Worm (Caenorhabditis elegans) whole organism, L2 larva: Measurements from ENCODE around the gene F14H3.6.

Source experiments
- ama-1 ChIP-seq: fragments of 150-350 bp; optimal IDR thresholded peaks from 2 replicates; lab custom pipeline; 2018; ENCODE audit warnings: inconsistent platforms
- ceh-82 ChIP-seq: fragments of 150-350 bp; optimal IDR thresholded peaks from 2 replicates; lab custom pipeline; 2014; ENCODE audit warnings: missing biosample characterization, missing genetic modification characterization
- dmd-4 ChIP-seq: sonication (generic microtip); optimal IDR thresholded peaks from 2 replicates; lab custom pipeline; 2017; ENCODE audit warnings: missing biosample characterization, missing genetic modification characterization
- lin-11 ChIP-seq: fragments of 150-350 bp; sonication (generic microtip); optimal IDR thresholded peaks from 2 replicates; lab custom pipeline; 2014; ENCODE audit warnings: missing biosample characterization, missing genetic modification characterization, inconsistent platforms, mixed read lengths
- snpc-4 ChIP-seq: fragments of 150-350 bp; optimal IDR thresholded peaks from 2 replicates; lab custom pipeline; 2014; ENCODE audit warnings: missing biosample characterization, missing genetic modification characterization
- ztf-11 ChIP-seq: sonication (generic microtip); optimal IDR thresholded peaks from 2 replicates; lab custom pipeline; 2017; ENCODE audit warnings: missing biosample characterization, missing genetic modification characterization

ce11 chrV:16046573-16046972 lies 12.1 kb downstream of the F14H3.6 start, which contains the start of gene ZK285.2:
- TF ChIP-seq ceh-82 (tag; lab: Kevin White, UChicago), result no peak
- no peak for TF ChIP-seq ztf-11
- no peak for TF ChIP-seq snpc-4 (tag; lab: Kevin White, UChicago)
- TF ChIP-seq dmd-4 (tag; lab: Kevin White, UChicago), result no peak
- no peak for TF ChIP-seq ama-1
- TF ChIP-seq lin-11 (tag; lab: Kevin White, UChicago), result no peak
